Worm (Caenorhabditis elegans): Measurements from ENCODE around the gene Y46H3A.4.

ce11 chrV:1845977-1846376 lies 35.0 kb upstream of the Y46H3A.4 start, which contains the start of gene T10B5.7:
- TF ChIP-seq fkh-6 (tag; optimal IDR thresholded peaks at IDR 0.05) (no peak), lim-6 (tag; optimal IDR thresholded peaks at IDR 0.05) (no peak), ttx-3 (tag; optimal IDR thresholded peaks at IDR 0.05) (no peak), dmd-4 (tag; optimal IDR thresholded peaks at IDR 0.05; ENCODE audit: borderline replicate concordance) (no peak), K02D7.2 (tag; optimal IDR thresholded peaks at IDR 0.05) (no peak), nhr-11 (tag; optimal IDR thresholded peaks at IDR 0.05) (no peak), pat-9 (tag; optimal IDR thresholded peaks at IDR 0.05) (no peak), hlh-8 (tag; optimal IDR thresholded peaks at IDR 0.05) (no peak), ets-4 (tag; optimal IDR thresholded peaks at IDR 0.05) (no peak), pha-4 (tag; optimal IDR thresholded peaks at IDR 0.05) (no peak), tbx-2 (tag; optimal IDR thresholded peaks at IDR 0.05) (no peak), gmeb-2 (tag; optimal IDR thresholded peaks at IDR 0.05) (no peak)
